Worm (Caenorhabditis elegans) whole organism, L2 larva: ENCODE data around the gene C06E1.9.

Experiments used
- Y55F3AM.14 ChIP-seq: fragments of 200-800 bp; sonication (Bioruptor generic); optimal IDR thresholded peaks from 2 replicates; lab custom pipeline; 2018; ENCODE audit warnings: mild to moderate bottlenecking, missing genetic modification characterization, missing compliant biosample characterization
- ZK546.5 ChIP-seq: sonication (generic microtip); optimal IDR thresholded peaks from 2 replicates; lab custom pipeline; 2017; ENCODE audit warnings: missing biosample characterization, missing genetic modification characterization
- alr-1 ChIP-seq: fragments of 150-350 bp; optimal IDR thresholded peaks from 2 replicates; lab custom pipeline; 2014; ENCODE audit warnings: missing biosample characterization, missing genetic modification characterization
- aly-2 ChIP-seq: fragments of 150-350 bp; optimal IDR thresholded peaks from 2 replicates; lab custom pipeline; 2014; ENCODE audit warnings: missing biosample characterization, missing genetic modification characterization
- ama-1 ChIP-seq: fragments of 150-350 bp; optimal IDR thresholded peaks from 2 replicates; lab custom pipeline; 2018; ENCODE audit warnings: inconsistent platforms
- blmp-1 ChIP-seq: sonication (generic microtip); optimal IDR thresholded peaks from 2 replicates; lab custom pipeline; 2017; ENCODE audit warnings: missing genetic modification characterization, mild to moderate bottlenecking, missing compliant biosample characterization, antibody characterized with exemption, moderate library complexity; ENCODE audit not compliant: insufficient read depth
- crh-2 ChIP-seq: sonication (generic microtip); optimal IDR thresholded peaks from 2 replicates; lab custom pipeline; 2017; ENCODE audit warnings: missing biosample characterization, missing genetic modification characterization
- egl-27 ChIP-seq: sonication (generic microtip); optimal IDR thresholded peaks from 3 replicates; lab custom pipeline; 2017; ENCODE audit warnings: missing biosample characterization, missing genetic modification reagents, missing genetic modification characterization
- elt-3 ChIP-seq: sonication (generic microtip); optimal IDR thresholded peaks from 2 replicates; lab custom pipeline; 2017; ENCODE audit warnings: missing biosample characterization, missing genetic modification characterization
- lsy-2 ChIP-seq, 2 experiments: fragments of 150-350 bp in 1 of 2; sonication (generic microtip) in 1 of 2; optimal IDR thresholded peaks; 2 replicates each; lab custom pipeline; 2014 to 2017; ENCODE audit warnings: missing biosample characterization in 2 of 2, missing genetic modification characterization in 2 of 2
- mab-5 ChIP-seq: fragments of 150-350 bp; optimal IDR thresholded peaks from 2 replicates; lab custom pipeline; 2014; ENCODE audit warnings: missing biosample characterization, missing genetic modification characterization
- mdl-1 ChIP-seq, 2 experiments: fragments of 150-350 bp in 1 of 2; sonication (generic microtip) in 1 of 2; optimal IDR thresholded peaks; 2 replicates each; lab custom pipeline; 2017; ENCODE audit warnings: missing biosample characterization in 2 of 2, missing genetic modification characterization in 2 of 2
- nhr-10 ChIP-seq: sonication (generic microtip); optimal IDR thresholded peaks from 2 replicates; lab custom pipeline; 2017; ENCODE audit warnings: missing biosample characterization, missing genetic modification characterization
- nhr-11 ChIP-seq: fragments of 150-350 bp; optimal IDR thresholded peaks from 2 replicates; lab custom pipeline; 2014; ENCODE audit warnings: missing biosample characterization, missing genetic modification characterization
- nhr-12 ChIP-seq: fragments of 150-350 bp; optimal IDR thresholded peaks from 2 replicates; lab custom pipeline; 2014; ENCODE audit warnings: missing biosample characterization, missing genetic modification characterization
- nhr-129 ChIP-seq: fragments of 150-350 bp; optimal IDR thresholded peaks from 2 replicates; lab custom pipeline; 2014; ENCODE audit warnings: missing biosample characterization, missing genetic modification characterization
- nhr-21 ChIP-seq: fragments of 150-350 bp; optimal IDR thresholded peaks from 2 replicates; lab custom pipeline; 2014; ENCODE audit warnings: missing biosample characterization, missing genetic modification characterization
- nhr-237 ChIP-seq: fragments of 150-350 bp; optimal IDR thresholded peaks from 2 replicates; lab custom pipeline; 2014; ENCODE audit warnings: missing biosample characterization, missing genetic modification characterization
- nhr-25 ChIP-seq: fragments of 150-350 bp; sonication (generic microtip); optimal IDR thresholded peaks from 3 replicates; lab custom pipeline; 2014; ENCODE audit warnings: missing biosample characterization, missing genetic modification characterization
- nhr-6 ChIP-seq: fragments of 150-350 bp; optimal IDR thresholded peaks from 2 replicates; lab custom pipeline; 2014; ENCODE audit warnings: missing biosample characterization, missing genetic modification characterization
- nhr-77 ChIP-seq: fragments of 150-350 bp; optimal IDR thresholded peaks from 2 replicates; lab custom pipeline; 2014; ENCODE audit warnings: missing biosample characterization, missing genetic modification characterization
- skn-1 ChIP-seq: sonication (generic microtip); optimal IDR thresholded peaks from 2 replicates; lab custom pipeline; 2017; ENCODE audit warnings: missing biosample characterization, missing genetic modification characterization
- sma-3 ChIP-seq: sonication (generic microtip); optimal IDR thresholded peaks from 2 replicates; lab custom pipeline; 2016; ENCODE audit warnings: missing genetic modification reagents, missing genetic modification characterization, missing compliant biosample characterization
- sma-9 ChIP-seq, 2 experiments: fragments of 150-350 bp in 1 of 2; sonication (generic microtip) in 1 of 2; optimal IDR thresholded peaks; 2 replicates each; lab custom pipeline; 2014 to 2016; ENCODE audit warnings: missing genetic modification characterization in 2 of 2, mild to moderate bottlenecking in 1 of 2, missing biosample characterization in 1 of 2, missing compliant biosample characterization in 1 of 2, missing genetic modification reagents in 1 of 2, moderate library complexity in 1 of 2
- snpc-4 ChIP-seq: fragments of 150-350 bp; optimal IDR thresholded peaks from 2 replicates; lab custom pipeline; 2014; ENCODE audit warnings: missing biosample characterization, missing genetic modification characterization
- unc-55 ChIP-seq: fragments of 150-350 bp; sonication (generic microtip); optimal IDR thresholded peaks from 3 replicates; lab custom pipeline; 2014; ENCODE audit warnings: missing biosample characterization, missing genetic modification reagents, missing genetic modification characterization
- unc-62 ChIP-seq: fragments of 150-350 bp; optimal IDR thresholded peaks from 2 replicates; lab custom pipeline; 2014; ENCODE audit warnings: missing biosample characterization, missing genetic modification reagents, missing genetic modification characterization
- ztf-1 ChIP-seq: fragments of 200-800 bp; sonication (Bioruptor generic); conservative IDR thresholded peaks from 2 replicates; pipeline ENCODE4 v1.3.6; 2022; ENCODE audit warnings: missing genetic modification characterization, missing compliant biosample characterization
- ztf-11 ChIP-seq: sonication (generic microtip); optimal IDR thresholded peaks from 2 replicates; lab custom pipeline; 2017; ENCODE audit warnings: missing biosample characterization, missing genetic modification characterization

C06E1.9 gene

ce11 chrIII:8613573-8613972 is 4.0 kb upstream of the C06E1.9 start:
- TF ChIP-seq Y55F3AM.14 (GFP tag; lab: Kevin White, UChicago) (no peak), unc-55 (GFP tag; lab: Kevin White, UChicago) (no peak), blmp-1 (tag; lab: Kevin White, UChicago) (no peak), ama-1 (no peak), lsy-2 (tag; optimal IDR thresholded peaks at IDR 0.05; lab: Kevin White, UChicago) (no peak), mdl-1 (tag; optimal IDR thresholded peaks at IDR 0.05; lab: Kevin White, UChicago) (no peak), nhr-25 (tag; lab: Kevin White, UChicago) (no peak), ztf-1 (GFP tag; lab: Robert Waterston, UW) (no peak), mab-5 (tag; lab: Kevin White, UChicago) (no peak), sma-9 (GFP tag; optimal IDR thresholded peaks at IDR 0.05; lab: Kevin White, UChicago) (no peak), sma-9 (tag; optimal IDR thresholded peaks at IDR 0.05; lab: Kevin White, UChicago) (no peak), egl-27 (tag; lab: Kevin White, UChicago) (no peak), alr-1 (tag; lab: Kevin White, UChicago) (no peak), ZK546.5 (tag; lab: Kevin White, UChicago) (no peak), nhr-77 (tag; lab: Kevin White, UChicago) (no peak), nhr-21 (tag; lab: Kevin White, UChicago) (no peak), ztf-11 (tag; lab: Kevin White, UChicago) (no peak), nhr-11 (tag; lab: Kevin White, UChicago) (no peak)

ce11 chrIII:8611282-8611681 is 1.7 kb upstream of the C06E1.9 start:
- TF ChIP-seq nhr-21 (tag; lab: Kevin White, UChicago), result no peak
- no peak for TF ChIP-seq nhr-6
- TF ChIP-seq nhr-10 (tag; lab: Kevin White, UChicago), result no peak
- TF ChIP-seq crh-2 (tag; lab: Kevin White, UChicago), result no peak
- no peak for TF ChIP-seq ztf-11 (tag; lab: Kevin White, UChicago)
- no peak for TF ChIP-seq unc-55 (GFP tag; lab: Kevin White, UChicago)
- TF ChIP-seq Y55F3AM.14 (GFP tag; lab: Kevin White, UChicago), result no peak
- no peak for TF ChIP-seq ztf-1 (GFP tag; lab: Robert Waterston, UW)

ce11 chrIII:8605532-8605931 is 4.1 kb downstream of the C06E1.9 start, which contains the start of gene C06E1.1:
Gene C06E1.1 (plus strand): TSS chrIII:8605832.
- no peak for TF ChIP-seq ZK546.5 (tag; lab: Kevin White, UChicago)
- TF ChIP-seq lsy-2 (tag; optimal IDR thresholded peaks at IDR 0.05; lab: Kevin White, UChicago), result no peak
- TF ChIP-seq aly-2, result no peak
- no peak for TF ChIP-seq nhr-237 (tag; lab: Kevin White, UChicago)

ce11 chrIII:8602148-8602547 is 7.4 kb downstream of the C06E1.9 start:
- no peak for TF ChIP-seq skn-1
- no peak for TF ChIP-seq egl-27 (tag; lab: Kevin White, UChicago)
- no peak for TF ChIP-seq ztf-1 (GFP tag; lab: Robert Waterston, UW)
- no peak for TF ChIP-seq nhr-12 (tag; lab: Kevin White, UChicago)

- TF ChIP-seq nhr-25 (tag; lab: Kevin White, UChicago) (peak; percentile 15), ama-1 (no peak), nhr-21 (tag; lab: Kevin White, UChicago) (peak; percentile 27), egl-27 (tag; lab: Kevin White, UChicago) (peak; percentile 48), sma-3 (peak; percentile 4), nhr-129 (tag; lab: Kevin White, UChicago) (peak; percentile 34), crh-2 (tag; lab: Kevin White, UChicago) (peak; percentile 55), Y55F3AM.14 (GFP tag; lab: Kevin White, UChicago) (no peak), mdl-1 (tag; optimal IDR thresholded peaks at IDR 0.05; lab: Kevin White, UChicago) (no peak)
These were observed 10.6 kb downstream of the C06E1.9 start for ce11 chrIII:8598961-8599360.

ce11 chrIII:8597770-8598169 is 11.8 kb downstream of the C06E1.9 start, which contains the start of gene ztf-30:
Gene ztf-30 (minus strand): TSS chrIII:8597870.
- TF ChIP-seq snpc-4 (tag; lab: Kevin White, UChicago), result no peak
- no peak for TF ChIP-seq unc-62
- no peak for TF ChIP-seq mab-5 (tag; lab: Kevin White, UChicago)
- no peak for TF ChIP-seq ztf-1 (GFP tag; lab: Robert Waterston, UW)
- no peak for TF ChIP-seq ztf-11 (tag; lab: Kevin White, UChicago)
- no peak for TF ChIP-seq elt-3 (tag; lab: Kevin White, UChicago)
- no peak for TF ChIP-seq ZK546.5 (tag; lab: Kevin White, UChicago)
